Worm (Caenorhabditis elegans) whole organism, L4 larva: ENCODE data around the gene nmr-1.
A peak's percentile ranks its signal among the peaks of the same experiment; 100 is the strongest.

Experiments used
- ZK546.5 ChIP-seq, 2 experiments: sonication (generic microtip); optimal IDR thresholded peaks; 2 replicates each; lab custom pipeline; 2017; ENCODE audit warnings: missing biosample characterization in 2 of 2, missing genetic modification characterization in 2 of 2
- ceh-82 ChIP-seq: sonication (generic microtip); optimal IDR thresholded peaks from 2 replicates; lab custom pipeline; 2017; ENCODE audit warnings: missing biosample characterization, missing genetic modification characterization
- daf-12 ChIP-seq: fragments of 150-350 bp; optimal IDR thresholded peaks from 2 replicates; lab custom pipeline; 2014; ENCODE audit warnings: missing biosample characterization, missing genetic modification reagents, missing genetic modification characterization
- egl-27 ChIP-seq: sonication (generic microtip); optimal IDR thresholded peaks from 3 replicates; lab custom pipeline; 2017; ENCODE audit warnings: missing biosample characterization, missing genetic modification reagents, missing genetic modification characterization
- fos-1 ChIP-seq: fragments of 150-350 bp; optimal IDR thresholded peaks from 2 replicates; lab custom pipeline; 2014; ENCODE audit warnings: missing biosample characterization, missing genetic modification characterization
- mep-1 ChIP-seq: fragments of 150-350 bp; sonication (generic microtip); optimal IDR thresholded peaks from 3 replicates; lab custom pipeline; 2014; ENCODE audit warnings: missing biosample characterization, missing genetic modification characterization
- snpc-4 ChIP-seq: fragments of 150-350 bp; optimal IDR thresholded peaks from 2 replicates; lab custom pipeline; 2014; ENCODE audit warnings: missing biosample characterization, missing genetic modification characterization
- unc-62 ChIP-seq, 3 experiments: fragments of 150-350 bp in 1 of 3; sonication (generic microtip); optimal IDR thresholded peaks in 2 of 3; peaks in 1 of 3; 1 replicate in 1 of 3; 2 replicates in 2 of 3; lab custom pipeline; 2014 to 2017; ENCODE audit warnings: missing biosample characterization in 3 of 3, missing genetic modification characterization in 3 of 3, missing genetic modification reagents in 3 of 3, missing genotype in 1 of 3

DNA sequence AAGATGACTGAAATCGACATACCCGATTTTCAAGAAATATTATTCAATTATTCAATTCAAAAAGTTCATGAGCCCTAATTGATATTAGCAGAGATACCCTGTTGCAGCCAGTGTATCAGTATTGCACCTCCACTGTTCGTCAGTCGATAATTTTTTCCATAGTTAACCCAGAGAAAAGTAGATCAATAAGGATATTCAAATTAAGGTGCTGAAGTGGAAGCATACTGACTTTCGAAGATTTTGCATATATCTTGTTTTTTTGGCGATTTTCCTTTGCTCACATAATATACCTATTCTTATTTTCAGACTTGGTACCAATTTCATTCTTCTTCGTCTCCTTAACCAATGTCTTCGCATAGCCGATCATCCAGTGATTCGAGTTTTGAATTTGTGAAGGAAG is 27.5 kb downstream of the nmr-1 start, which contains the start of gene EEED8.15:
- TF ChIP-seq snpc-4 (tag; lab: Kevin White, UChicago): no peak
- TF ChIP-seq fos-1 (tag; lab: Kevin White, UChicago): no peak
- no peak for TF ChIP-seq mep-1 (tag; lab: Kevin White, UChicago)
- TF ChIP-seq egl-27 (tag; lab: Kevin White, UChicago): no peak
- peak in 1 of 2 experiments; percentile 57 for TF ChIP-seq unc-62 (GFP tag; optimal IDR thresholded peaks at IDR 0.05 in 1 of 2; lab: Kevin White, UChicago)
- no peak for TF ChIP-seq unc-62 (tag; optimal IDR thresholded peaks at IDR 0.05; lab: Kevin White, UChicago)
- no peak for TF ChIP-seq ZK546.5 (tag; optimal IDR thresholded peaks at IDR 0.05; lab: Kevin White, UChicago)
- no peak for TF ChIP-seq daf-12
- no peak for TF ChIP-seq ceh-82 (tag; lab: Kevin White, UChicago)
